Worm (Caenorhabditis elegans): ENCODE measurements around the gene pdtf-1.

The pdtf-1 gene

DNA sequence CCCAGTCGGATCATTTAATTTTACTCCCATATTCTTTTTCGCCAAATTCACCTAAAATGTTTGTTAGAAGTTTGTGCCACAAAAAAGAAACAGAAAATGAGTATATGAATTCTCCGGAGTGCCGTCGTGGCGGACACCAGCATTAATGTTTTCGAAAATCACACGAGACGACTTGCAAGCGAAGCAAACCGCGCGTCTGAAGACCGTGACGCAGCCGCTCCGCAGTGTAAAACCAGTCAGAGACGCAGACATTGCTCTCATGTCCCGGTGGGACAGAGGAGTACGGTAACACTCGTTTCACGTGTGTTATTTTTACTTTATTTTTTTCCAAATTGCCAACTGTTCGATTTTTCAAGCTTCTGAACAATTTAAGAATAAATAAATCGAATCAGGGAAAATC lies at the start of gene pdtf-1, which contains the start of gene T26A8.4 (continued):
- no peak for TF ChIP-seq hrde-1 (tag; optimal IDR thresholded peaks at IDR 0.05; ENCODE audit: borderline replicate concordance)
- TF ChIP-seq F57C9.4 (tag; optimal IDR thresholded peaks at IDR 0.05), result no peak
- no peak for TF ChIP-seq F10E7.11 (tag; optimal IDR thresholded peaks at IDR 0.05)
- 0 out of 2 replicates have a peak, but pooled peaks have one; percentile 78 for TF ChIP-seq ztf-28 (GFP tag; IDR thresholded peaks at IDR 0.05)
- no peak for TF ChIP-seq tbx-9 (tag; optimal IDR thresholded peaks at IDR 0.05; ENCODE audit: borderline replicate concordance)
- TF ChIP-seq B0035.1 (tag; optimal IDR thresholded peaks at IDR 0.05), result peak; percentile 51
- peak; percentile 92 for TF ChIP-seq dox-1 (GFP tag; IDR thresholded peaks at IDR 0.05)
- peak; percentile 84 for TF ChIP-seq madf-6 (GFP tag; IDR thresholded peaks at IDR 0.05)
- TF ChIP-seq athp-1 (tag; optimal IDR thresholded peaks at IDR 0.05), result no peak
- no peak for TF ChIP-seq hmg-20 (GFP tag; IDR thresholded peaks at IDR 0.05)
- peak; percentile 79 for TF ChIP-seq C17E4.6 (GFP tag; IDR thresholded peaks at IDR 0.05)
- TF ChIP-seq ets-4 (GFP tag; optimal IDR thresholded peaks at IDR 0.05), result no peak
- TF ChIP-seq let-607 (tag; optimal IDR thresholded peaks at IDR 0.05), result peak; percentile 87 to 88
- TF ChIP-seq T07F8.4 (tag; optimal IDR thresholded peaks at IDR 0.05), result no peak
- TF ChIP-seq ceh-79 (tag; optimal IDR thresholded peaks at IDR 0.05), result no peak
- no peak for TF ChIP-seq F37B4.10 (GFP tag; IDR thresholded peaks at IDR 0.05)
- peak; percentile 83 for TF ChIP-seq lin-54 (GFP tag; optimal IDR thresholded peaks at IDR 0.05)
- TF ChIP-seq tbp1 (GFP tag; optimal IDR thresholded peaks at IDR 0.05), result peak; percentile 74
- peak; percentile 20 for TF ChIP-seq ztf-26 (tag; optimal IDR thresholded peaks at IDR 0.05)
- TF ChIP-seq nhr-90 (tag; optimal IDR thresholded peaks at IDR 0.05), result no peak
- peak; percentile 50 for TF ChIP-seq pha-4 (tag; optimal IDR thresholded peaks at IDR 0.05)
- TF ChIP-seq mcd-1 (GFP tag; IDR thresholded peaks at IDR 0.05), result peak; percentile 83
- peak; percentile 73 for TF ChIP-seq unc-62 (GFP tag; optimal IDR thresholded peaks at IDR 0.05)
- peak; percentile 96 for TF ChIP-seq nfyb-1 (GFP tag; IDR thresholded peaks at IDR 0.05)
- TF ChIP-seq dpff-1 (tag; optimal IDR thresholded peaks at IDR 0.05), result no peak
- no peak for TF ChIP-seq xnd-1 (tag; optimal IDR thresholded peaks at IDR 0.05)
- TF ChIP-seq repo-1 (tag; optimal IDR thresholded peaks at IDR 0.05), result peak; percentile 60
- TF ChIP-seq D2030.7 (GFP tag; IDR thresholded peaks at IDR 0.05), result peak; percentile 88
- no peak for TF ChIP-seq him-1 (tag; optimal IDR thresholded peaks at IDR 0.05)
- TF ChIP-seq F39B2.1 (GFP tag; IDR thresholded peaks at IDR 0.05), result no peak
- peak; percentile 60; the same call in 1 of the 2 replicates for TF ChIP-seq ceh-100 (GFP tag; IDR thresholded peaks at IDR 0.05)

DNA sequence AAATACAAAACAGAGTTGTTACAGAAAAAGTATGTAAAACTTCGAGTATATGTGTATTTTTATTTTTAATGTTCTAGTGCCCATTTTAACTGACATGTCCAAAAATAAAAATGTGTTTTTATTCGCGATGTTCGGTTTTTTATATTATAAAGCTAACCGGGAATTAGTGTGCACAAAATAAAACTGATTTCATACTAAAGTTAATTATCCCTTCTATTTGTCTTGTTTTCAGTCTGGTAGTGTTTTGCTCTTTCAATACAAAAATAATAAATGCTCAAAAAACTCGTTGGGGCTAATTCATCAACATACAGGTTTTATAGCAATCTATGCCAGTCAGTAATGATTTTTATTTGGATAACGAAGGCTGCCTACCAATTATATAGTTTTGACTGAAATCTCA lies 48.1 kb upstream of the pdtf-1 start:
- TF ChIP-seq K12H6.12 (tag; optimal IDR thresholded peaks at IDR 0.05), result no peak
- no peak for TF ChIP-seq lin-40 (tag; optimal IDR thresholded peaks at IDR 0.05)
- no peak for TF ChIP-seq sdz-38 (tag; optimal IDR thresholded peaks at IDR 0.05)
- no peak for TF ChIP-seq madf-3 (GFP tag; IDR thresholded peaks at IDR 0.05)
- TF ChIP-seq akir-1 (GFP tag; optimal IDR thresholded peaks at IDR 0.05), result no peak
- no peak for TF ChIP-seq F22D6.2 (tag; optimal IDR thresholded peaks at IDR 0.05)
- no peak for TF ChIP-seq ceh-79 (tag; optimal IDR thresholded peaks at IDR 0.05)
- no peak for TF ChIP-seq fkh-3 (tag; optimal IDR thresholded peaks at IDR 0.05)
- TF ChIP-seq T07F8.4 (tag; optimal IDR thresholded peaks at IDR 0.05), result no peak
- no peak for TF ChIP-seq mcd-1 (GFP tag; IDR thresholded peaks at IDR 0.05)
- no peak for TF ChIP-seq lsl-1 (GFP tag; optimal IDR thresholded peaks at IDR 0.05)
- no peak for TF ChIP-seq ztf-25 (GFP tag; IDR thresholded peaks at IDR 0.05)
- no peak for TF ChIP-seq ets-4 (GFP tag; optimal IDR thresholded peaks at IDR 0.05)
- TF ChIP-seq mel-28 (tag; optimal IDR thresholded peaks at IDR 0.05; ENCODE audit: borderline replicate concordance), result no peak
- no peak for TF ChIP-seq Y95B8A.8 (GFP tag; IDR thresholded peaks at IDR 0.05)
- no peak for TF ChIP-seq hsf-1 (GFP tag; IDR thresholded peaks at IDR 0.05)
- TF ChIP-seq D2030.7 (GFP tag; IDR thresholded peaks at IDR 0.05), result no peak
- no peak for TF ChIP-seq Y53F4B.3 (GFP tag; IDR thresholded peaks at IDR 0.05)
- TF ChIP-seq let-526 (GFP tag; IDR thresholded peaks at IDR 0.05), result no peak

All from whole organism, young adult.